Fruit fly (Drosophila melanogaster) whole organism, embryonic: ENCODE results near the gene CG43168.

Experiments used
- CG11456 ChIP-seq: fragments of 200-800 bp; sonication (Bioruptor generic); IDR thresholded peaks from 3 replicates; pipeline ENCODE4 v1.3.6; 2022; ENCODE audit warnings: missing biosample characterization, missing genetic modification characterization
- Ptx1 ChIP-seq: fragments of 200-800 bp; sonication (Bioruptor generic); IDR thresholded peaks from 2 replicates; pipeline ENCODE4 v1.3.6; 2022; ENCODE audit warnings: missing biosample characterization, missing genetic modification characterization
- Trl ChIP-seq, 3 experiments: fragments of >200 bp in 2 of 3; fragments of 200-800 bp in 1 of 3; sonication (Bioruptor generic) in 1 of 3; optimal IDR thresholded peaks; 2 replicates in 1 of 3; 3 replicates in 2 of 3; lab custom pipeline; 2016 to 2017; ENCODE audit warnings: missing biosample characterization in 1 of 3, missing genetic modification characterization in 1 of 3
- bbx ChIP-seq: fragments of 200-800 bp; sonication (Bioruptor generic); IDR thresholded peaks from 2 replicates; pipeline ENCODE4 v1.3.6; 2022; ENCODE audit warnings: missing biosample characterization, missing genetic modification characterization; ENCODE audit not compliant: partially characterized antibody
- sd ChIP-seq: fragments of 200-800 bp; sonication (Bioruptor generic); optimal IDR thresholded peaks from 3 replicates; lab custom pipeline; 2018; ENCODE audit warnings: missing biosample characterization, mild to moderate bottlenecking, missing genetic modification characterization, moderate library complexity
- ttk ChIP-seq: fragments of 200-800 bp; sonication (Bioruptor generic); IDR thresholded peaks from 2 replicates; pipeline ENCODE4 v2.1.2; 2022; ENCODE audit warnings: missing biosample characterization, missing genetic modification characterization

DNA sequence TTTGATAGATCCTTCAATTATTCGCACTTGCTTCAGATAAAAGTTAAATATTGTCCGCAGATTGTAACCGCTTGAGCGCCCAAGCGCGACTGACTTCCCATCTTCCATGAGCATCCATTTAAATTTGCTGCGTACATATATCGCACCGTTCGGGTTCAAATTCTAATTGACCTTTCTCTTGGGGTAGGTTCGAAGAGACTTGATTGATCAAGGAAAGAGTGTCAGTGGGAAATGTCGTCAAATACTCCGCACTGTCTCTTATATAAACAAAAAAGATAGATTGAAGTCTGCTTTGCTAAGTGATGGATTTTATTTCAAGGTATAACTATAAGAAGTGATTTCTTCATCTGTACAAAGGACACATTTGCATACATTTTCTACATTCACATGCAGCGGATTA, 29.9 kb upstream of the CG43168 start, which contains the start of gene Mdr65:
- TF ChIP-seq Ptx1 (GFP tag; lab: Robert Waterston, UW) = no peak
- no peak for TF ChIP-seq Trl (optimal IDR thresholded peaks at IDR 0.05; lab: Kevin White, UChicago)
- TF ChIP-seq Trl (GFP tag; optimal IDR thresholded peaks at IDR 0.05; lab: Kevin White, UChicago) = no peak
- no peak for TF ChIP-seq CG11456 (GFP tag; lab: Robert Waterston, UW)
- TF ChIP-seq sd (tag; lab: Kevin White, UChicago) = no peak
- TF ChIP-seq bbx (GFP tag; lab: Robert Waterston, UW) = no peak
- TF ChIP-seq ttk (GFP tag; lab: Robert Waterston, UW) = no peak
